Fruit fly (Drosophila melanogaster): Measurements from ENCODE around the gene Eig71Ee.

Gene Eig71Ee

dm6 chr3L:15675111-15675510 lies 19.3 kb upstream of the Eig71Ee start (continued):
- no peak for TF ChIP-seq CG8478 (optimal IDR thresholded peaks at IDR 0.05)
- no peak for TF ChIP-seq gcm2 (GFP tag; optimal IDR thresholded peaks at IDR 0.05)
- peak; percentile 31 for TF ChIP-seq CG15073 (GFP tag; optimal IDR thresholded peaks at IDR 0.05)
- no peak for TF ChIP-seq E2f2 (GFP tag; IDR thresholded peaks at IDR 0.05)
- TF ChIP-seq CG10366 (GFP tag; IDR thresholded peaks at IDR 0.05): peak; percentile 32; the same call in 1 of the 2 replicates
- no peak for TF ChIP-seq mld (GFP tag; IDR thresholded peaks at IDR 0.05; ENCODE audit: partially characterized antibody)
- no peak for TF ChIP-seq caup (GFP tag; optimal IDR thresholded peaks at IDR 0.05; ENCODE audit: severe bottlenecking)
- TF ChIP-seq CG4282 (GFP tag; optimal IDR thresholded peaks at IDR 0.05): no peak
- peak; percentile 91 for TF ChIP-seq CG15696 (tag; optimal IDR thresholded peaks at IDR 0.05)
- peak; percentile 66 for TF ChIP-seq CG1529 (GFP tag; optimal IDR thresholded peaks at IDR 0.05)
- TF ChIP-seq ham (GFP tag; IDR thresholded peaks at IDR 0.05): no peak
- no peak for TF ChIP-seq Hr78 (GFP tag; optimal IDR thresholded peaks at IDR 0.05)
- peak; percentile 57 for TF ChIP-seq jumu (GFP tag; optimal IDR thresholded peaks at IDR 0.05)
- 0 out of 2 replicates have a peak, but pooled peaks have one; percentile 21 for TF ChIP-seq CG7372 (GFP tag; IDR thresholded peaks at IDR 0.05)
- peak; percentile 78 for TF ChIP-seq fd96Cb (tag; optimal IDR thresholded peaks at IDR 0.05)
- TF ChIP-seq CG10654 (GFP tag; optimal IDR thresholded peaks at IDR 0.05): peak; percentile 62
- TF ChIP-seq Dek (tag; optimal IDR thresholded peaks at IDR 0.05): no peak
- TF ChIP-seq pfk (GFP tag; optimal IDR thresholded peaks at IDR 0.05): no peak
- TF ChIP-seq Kr (GFP tag; optimal IDR thresholded peaks at IDR 0.05): peak; percentile 11
- TF ChIP-seq CG4730 (GFP tag; IDR thresholded peaks at IDR 0.05): no peak
- no peak for TF ChIP-seq pros (GFP tag; optimal IDR thresholded peaks at IDR 0.05)
- no peak for TF ChIP-seq Ptx1 (GFP tag; IDR thresholded peaks at IDR 0.05)
- TF ChIP-seq CG7745 (tag; optimal IDR thresholded peaks at IDR 0.05): no peak
- TF ChIP-seq z (GFP tag; IDR thresholded peaks at IDR 0.05): 0 out of 3 replicates have a peak, but pooled peaks have one; percentile 25
- TF ChIP-seq tio (GFP tag; optimal IDR thresholded peaks at IDR 0.05): peak; percentile 48
- peak; percentile 74 for TF ChIP-seq Chrac-16 (GFP tag; optimal IDR thresholded peaks at IDR 0.05)
- peak; percentile 90 for TF ChIP-seq phol (tag; optimal IDR thresholded peaks at IDR 0.05)
- TF ChIP-seq chm (GFP tag; IDR thresholded peaks at IDR 0.05): peak; percentile 74; the same call in 1 of the 2 replicates
- TF ChIP-seq CG6683 (GFP tag; optimal IDR thresholded peaks at IDR 0.05): no peak
- no peak for TF ChIP-seq Dll (GFP tag; IDR thresholded peaks at IDR 0.05; ENCODE audit: partially characterized antibody)
- peak; percentile 60 for TF ChIP-seq CG33213 (GFP tag; optimal IDR thresholded peaks at IDR 0.05)
- no peak for TF ChIP-seq CG2889 (GFP tag; IDR thresholded peaks at IDR 0.05)
- no peak for TF ChIP-seq Max (GFP tag; optimal IDR thresholded peaks at IDR 0.05)
- no peak for TF ChIP-seq CG2116 (GFP tag; optimal IDR thresholded peaks at IDR 0.05)
- peak; percentile 71 for TF ChIP-seq CoRest (tag; optimal IDR thresholded peaks at IDR 0.05)
- peak; percentile 90 for TF ChIP-seq CG14710 (tag; optimal IDR thresholded peaks at IDR 0.05)
- no peak for TF ChIP-seq Sry-β (GFP tag; optimal IDR thresholded peaks at IDR 0.05)
- TF ChIP-seq CG17802 (tag; optimal IDR thresholded peaks at IDR 0.05): peak; percentile 52
- TF ChIP-seq CG7556 (GFP tag; optimal IDR thresholded peaks at IDR 0.05): peak; percentile 65
- no peak for TF ChIP-seq Dad (GFP tag; optimal IDR thresholded peaks at IDR 0.05)
- TF ChIP-seq CG18619 (GFP tag; optimal IDR thresholded peaks at IDR 0.05): peak; percentile 12
- TF ChIP-seq CG10959 (GFP tag; IDR thresholded peaks at IDR 0.05): peak; percentile 85
- TF ChIP-seq CG11696 (GFP tag; IDR thresholded peaks at IDR 0.05): peak; percentile 38
- peak; percentile 67 for TF ChIP-seq Sox102F (GFP tag; optimal IDR thresholded peaks at IDR 0.05)
- TF ChIP-seq vvl (GFP tag; IDR thresholded peaks at IDR 0.05): peak; percentile 84
- TF ChIP-seq YL-1 (GFP tag; optimal IDR thresholded peaks at IDR 0.05): no peak
- no peak for TF ChIP-seq nom (GFP tag; optimal IDR thresholded peaks at IDR 0.05)
- no peak for TF ChIP-seq en (GFP tag; optimal IDR thresholded peaks at IDR 0.05)
- no peak for TF ChIP-seq ken (GFP tag; IDR thresholded peaks at IDR 0.05)
- peak; percentile 73 for TF ChIP-seq CG4404 (GFP tag; IDR thresholded peaks at IDR 0.05)
- TF ChIP-seq grn (GFP tag; optimal IDR thresholded peaks at IDR 0.05): no peak
